Fruit fly (Drosophila melanogaster): ENCODE measurements around the gene CG15478.

CG15478 gene

DNA sequence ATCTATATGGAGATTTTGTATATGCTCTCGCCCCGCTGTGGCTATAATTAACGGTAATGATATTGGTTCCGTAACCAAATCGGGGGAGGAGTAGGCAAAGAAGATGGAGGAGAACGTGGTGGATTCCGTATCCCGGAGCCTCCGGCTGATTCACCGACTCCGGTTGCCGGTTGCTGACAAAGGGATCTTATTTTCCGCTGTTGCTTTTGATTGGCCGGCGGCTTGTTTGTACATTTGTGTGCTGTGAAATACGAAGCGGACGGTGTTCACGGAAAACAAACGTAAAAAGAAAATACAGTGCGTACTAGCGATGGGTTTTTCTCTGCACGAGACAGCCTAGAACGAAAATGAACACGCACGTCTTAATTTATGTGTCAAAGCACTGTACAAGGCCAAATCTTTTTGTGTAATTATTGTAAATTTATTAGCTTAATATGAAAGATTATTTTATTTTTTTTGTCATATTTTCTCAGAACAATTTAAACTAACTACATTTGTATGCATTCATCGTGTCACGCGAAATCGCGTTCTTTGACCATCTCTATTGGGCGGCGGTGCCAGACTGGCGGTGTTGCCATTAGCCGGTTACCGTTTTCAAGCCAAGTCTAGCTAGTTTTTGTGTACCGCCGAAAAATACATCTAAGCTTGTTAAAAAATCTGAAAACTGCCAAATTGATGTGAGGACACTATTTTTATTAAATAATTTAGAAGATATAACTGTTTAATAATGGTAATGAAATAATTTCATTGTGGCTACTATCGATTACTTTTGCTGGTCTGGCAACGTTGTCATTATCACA lies 16.6 kb upstream of the CG15478 start, which contains the start of the genes Pdp and Rab39:
Pdp (minus strand) TSS at position 521 of the 800 bp plus-strand sequence.
Rab39 (plus strand) TSS at position 793 of the 800 bp plus-strand sequence.
- TF ChIP-seq CG8319 (GFP tag; optimal IDR thresholded peaks at IDR 0.05) = peak; percentile 39
- TF ChIP-seq Blimp-1 (GFP tag; optimal IDR thresholded peaks at IDR 0.05) = peak; percentile 24
- TF ChIP-seq Lpt (GFP tag; optimal IDR thresholded peaks at IDR 0.05) = peak; percentile 35
- peak; percentile 74 for TF ChIP-seq cyc (GFP tag; optimal IDR thresholded peaks at IDR 0.05)
- no peak for TF ChIP-seq CG6276 (GFP tag; optimal IDR thresholded peaks at IDR 0.05)
- no peak for TF ChIP-seq Hr38 (GFP tag; optimal IDR thresholded peaks at IDR 0.05)
- peak; percentile 64 for TF ChIP-seq CG4318 (GFP tag; optimal IDR thresholded peaks at IDR 0.05)
- TF ChIP-seq CG3919 (GFP tag; optimal IDR thresholded peaks at IDR 0.05) = peak; percentile 66
- TF ChIP-seq Sox102F (GFP tag; optimal IDR thresholded peaks at IDR 0.05) = peak; percentile 9
- peak; percentile 71 for TF ChIP-seq Met (GFP tag; optimal IDR thresholded peaks at IDR 0.05)
- TF ChIP-seq acj6 (GFP tag; optimal IDR thresholded peaks at IDR 0.05) = peak; percentile 75
- no peak for TF ChIP-seq fd85E (GFP tag; optimal IDR thresholded peaks at IDR 0.05)
- TF ChIP-seq CG7368 (GFP tag; optimal IDR thresholded peaks at IDR 0.05) = peak; percentile 53
- peak; percentile 80 for TF ChIP-seq lz (GFP tag; optimal IDR thresholded peaks at IDR 0.05)
- peak; percentile 62; the same call in 1 of the 2 replicates for TF ChIP-seq CG11294 (GFP tag; IDR thresholded peaks at IDR 0.05)
- peak; percentile 59 for TF ChIP-seq Sox15 (GFP tag; optimal IDR thresholded peaks at IDR 0.05)
- TF ChIP-seq CG31627 (GFP tag; optimal IDR thresholded peaks at IDR 0.05) = peak; percentile 71
- TF ChIP-seq Hr39 (GFP tag; optimal IDR thresholded peaks at IDR 0.05) = peak; percentile 77
- peak; percentile 48 for TF ChIP-seq dac (GFP tag; optimal IDR thresholded peaks at IDR 0.05)
- TF ChIP-seq spab (GFP tag; optimal IDR thresholded peaks at IDR 0.05) = no peak
- TF ChIP-seq achi (GFP tag; optimal IDR thresholded peaks at IDR 0.05) = peak; percentile 73
- TF ChIP-seq OdsH (GFP tag; optimal IDR thresholded peaks at IDR 0.05) = peak; percentile 80
- TF ChIP-seq salr (GFP tag; optimal IDR thresholded peaks at IDR 0.05) = peak; percentile 49 to 52
- peak; percentile 79 for TF ChIP-seq eg (GFP tag; IDR thresholded peaks at IDR 0.05)
- TF ChIP-seq Sox14 (GFP tag; optimal IDR thresholded peaks at IDR 0.05) = peak; percentile 64
- peak; percentile 76 for TF ChIP-seq CG3032 (tag; optimal IDR thresholded peaks at IDR 0.05)
- peak; percentile 17 for TF ChIP-seq fd59A (GFP tag; optimal IDR thresholded peaks at IDR 0.05)
- TF ChIP-seq Eip78C (GFP tag) = peak; percentile 90
- peak; percentile 50 for TF ChIP-seq CG11902 (GFP tag; optimal IDR thresholded peaks at IDR 0.05)
- TF ChIP-seq net (GFP tag; optimal IDR thresholded peaks at IDR 0.05) = peak; percentile 31
- peak; percentile 80 for TF ChIP-seq CG10631 (GFP tag; optimal IDR thresholded peaks at IDR 0.05)
- peak; percentile 56 for TF ChIP-seq fkh (GFP tag; optimal IDR thresholded peaks at IDR 0.05)
- peak; percentile 69 for TF ChIP-seq CG32006 (GFP tag; optimal IDR thresholded peaks at IDR 0.05)
- no peak for TF ChIP-seq CG6854 (GFP tag; optimal IDR thresholded peaks at IDR 0.05)
- peak; percentile 42; the same call in 1 of the 2 replicates for TF ChIP-seq Gug (GFP tag; IDR thresholded peaks at IDR 0.05)
- peak; percentile 80 for TF ChIP-seq esn (GFP tag; optimal IDR thresholded peaks at IDR 0.05)
- peak in 1 of 2 experiments; percentile 27 for TF ChIP-seq ss (GFP tag; optimal IDR thresholded peaks at IDR 0.05)
- peak; percentile 56 for TF ChIP-seq CG11762 (GFP tag; optimal IDR thresholded peaks at IDR 0.05; ENCODE audit: insufficient read depth)
- peak; percentile 72 for TF ChIP-seq CG1621 (tag; optimal IDR thresholded peaks at IDR 0.05)
- TF ChIP-seq CG10669 (GFP tag; optimal IDR thresholded peaks at IDR 0.05) = peak; percentile 58
- TF ChIP-seq CG6792 (GFP tag; optimal IDR thresholded peaks at IDR 0.05) = peak; percentile 67
- TF ChIP-seq vri (GFP tag; optimal IDR thresholded peaks at IDR 0.05) = no peak
- peak; percentile 77 for TF ChIP-seq Hr4 (GFP tag; optimal IDR thresholded peaks at IDR 0.05)
- TF ChIP-seq Ets96B (tag; optimal IDR thresholded peaks at IDR 0.05) = peak; percentile 54
- TF ChIP-seq dsx (GFP tag; optimal IDR thresholded peaks at IDR 0.05; ENCODE audit: poor library complexity, severe bottlenecking) = peak; percentile 55
- peak; percentile 59 for TF ChIP-seq Eip75B (GFP tag; optimal IDR thresholded peaks at IDR 0.05)
- peak; percentile 61 for TF ChIP-seq Ets21C (GFP tag; optimal IDR thresholded peaks at IDR 0.05)
- TF ChIP-seq CG8632 (GFP tag; optimal IDR thresholded peaks at IDR 0.05) = peak; percentile 65
- peak; percentile 72 for TF ChIP-seq topi (GFP tag; optimal IDR thresholded peaks at IDR 0.05)
- TF ChIP-seq pdm3 (GFP tag; optimal IDR thresholded peaks at IDR 0.05) = peak; percentile 73

Data from whole organism, prepupa.